Fruit fly (Drosophila melanogaster): ENCODE measurements around the gene CG4281.
A peak's percentile ranks its signal among the peaks of the same experiment; 100 is the strongest.

CG4281 gene

DNA sequence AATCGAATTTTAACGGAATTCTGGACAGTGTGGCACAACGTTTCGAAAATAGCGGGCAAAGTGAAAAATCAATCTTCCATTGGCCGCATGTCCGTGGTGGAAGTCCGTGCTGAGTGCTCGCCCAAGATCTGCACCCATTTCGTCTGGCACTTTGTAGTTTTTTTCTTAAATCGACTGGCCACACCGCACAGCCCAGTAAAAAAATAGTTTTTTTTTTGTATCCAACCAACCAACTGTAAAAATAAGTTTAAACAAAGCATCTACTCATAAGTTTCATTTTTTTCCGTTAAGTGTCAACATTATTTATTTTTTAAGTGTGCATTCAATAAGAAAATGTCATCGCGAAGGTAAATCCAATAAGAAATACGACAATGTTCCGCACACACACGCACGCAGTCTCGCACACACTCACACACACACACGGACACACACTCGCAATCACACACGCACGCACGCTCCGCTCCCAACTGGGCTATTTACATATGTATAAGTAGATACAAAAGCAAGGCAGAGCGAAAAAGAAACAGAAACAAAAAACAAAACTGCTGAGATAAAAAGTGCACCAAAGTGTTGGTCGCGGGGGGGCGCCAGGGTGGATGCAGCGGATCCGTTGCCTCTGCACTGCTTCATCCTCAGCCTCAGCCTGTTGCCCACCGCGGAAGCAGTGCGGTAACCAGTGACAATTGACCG, 29.3 kb upstream of the CG4281 start, which contains the start of gene csw (continued):
- TF ChIP-seq CG9817 (tag; optimal IDR thresholded peaks at IDR 0.05) (peak; percentile 22), gfzf (GFP tag; optimal IDR thresholded peaks at IDR 0.05) (peak; percentile 98), dan (GFP tag; IDR thresholded peaks at IDR 0.05) (no peak), ase (GFP tag; IDR thresholded peaks at IDR 0.05) (no peak), CG5953 (GFP tag; IDR thresholded peaks at IDR 0.05) (no peak), CG16813 (GFP tag; IDR thresholded peaks at IDR 0.05; ENCODE audit: partially characterized antibody) (no peak), dpn (GFP tag; optimal IDR thresholded peaks at IDR 0.05) (peak; percentile 59 to 62), gt (GFP tag; IDR thresholded peaks at IDR 0.05) (no peak), nau (GFP tag; optimal IDR thresholded peaks at IDR 0.05) (no peak), Dll (GFP tag; IDR thresholded peaks at IDR 0.05; ENCODE audit: partially characterized antibody) (no peak), MESR4 (GFP tag; optimal IDR thresholded peaks at IDR 0.05) (peak; percentile 91), CG1602 (GFP tag; optimal IDR thresholded peaks at IDR 0.05) (no peak), Six4 (GFP tag; optimal IDR thresholded peaks at IDR 0.05) (no peak), disco-r (GFP tag; optimal IDR thresholded peaks at IDR 0.05) (peak; percentile 32), fd64A (GFP tag; optimal IDR thresholded peaks at IDR 0.05) (no peak), Oli (tag; optimal IDR thresholded peaks at IDR 0.05) (no peak), Dip2 (GFP tag; IDR thresholded peaks at IDR 0.05) (no peak), CG32772 (GFP tag; IDR thresholded peaks at IDR 0.05) (peak; percentile 82), Doc3 (GFP tag; IDR thresholded peaks at IDR 0.05; ENCODE audit: partially characterized antibody) (no peak), al (GFP tag; IDR thresholded peaks at IDR 0.05) (no peak), CG17361 (GFP tag; IDR thresholded peaks at IDR 0.05) (peak; percentile 31; the same call in 1 of the 3 replicates), inv (GFP tag; IDR thresholded peaks at IDR 0.05; ENCODE audit: partially characterized antibody) (0 out of 2 replicates have a peak, but pooled peaks have one; percentile 16), pzg (GFP tag; optimal IDR thresholded peaks at IDR 0.05) (peak; percentile 96), CG32532 (GFP tag; IDR thresholded peaks at IDR 0.05) (no peak), Xrp1 (GFP tag; IDR thresholded peaks at IDR 0.05) (peak; percentile 14; the same call in 1 of the 2 replicates), CG8290 (GFP tag; optimal IDR thresholded peaks at IDR 0.05) (peak; percentile 38), CG8290 (tag; optimal IDR thresholded peaks at IDR 0.05) (peak in 1 of 2 experiments; percentile 78), CG15601 (tag; optimal IDR thresholded peaks at IDR 0.05) (peak; percentile 40), CG31388 (GFP tag; optimal IDR thresholded peaks at IDR 0.05) (no peak), Nf-YA (GFP tag; IDR thresholded peaks at IDR 0.05) (no peak), CG18011 (GFP tag; optimal IDR thresholded peaks at IDR 0.05) (peak; percentile 95), Bgb (GFP tag; IDR thresholded peaks at IDR 0.05; ENCODE audit: partially characterized antibody) (peak; percentile 63; the same call in 1 of the 2 replicates), gcm2 (GFP tag; optimal IDR thresholded peaks at IDR 0.05) (no peak), CG7963 (GFP tag; IDR thresholded peaks at IDR 0.05; ENCODE audit: partially characterized antibody) (no peak), cad (GFP tag; optimal IDR thresholded peaks at IDR 0.05) (no peak), tup (GFP tag; optimal IDR thresholded peaks at IDR 0.05) (no peak), H15 (GFP tag; IDR thresholded peaks at IDR 0.05) (no peak), mam (GFP tag; optimal IDR thresholded peaks at IDR 0.05) (peak; percentile 59), pan (optimal IDR thresholded peaks at IDR 0.05) (no peak), pan (GFP tag; optimal IDR thresholded peaks at IDR 0.05 in 1 of 2, IDR thresholded peaks at IDR 0.05 in 1 of 2) (no peak), Poxn (GFP tag; IDR thresholded peaks at IDR 0.05) (no peak), BEAF-32 (GFP tag; optimal IDR thresholded peaks at IDR 0.05) (peak; percentile 55), CG31365 (tag; optimal IDR thresholded peaks at IDR 0.05) (peak; percentile 91), chm (GFP tag; IDR thresholded peaks at IDR 0.05) (no peak), sd (tag; optimal IDR thresholded peaks at IDR 0.05) (peak; percentile 35), NFAT (GFP tag; IDR thresholded peaks at IDR 0.05) (0 out of 2 replicates have a peak, but pooled peaks have one; percentile 14), CG12299 (tag; optimal IDR thresholded peaks at IDR 0.05) (no peak), ranshi (GFP tag; IDR thresholded peaks at IDR 0.05) (no peak), CG6765 (GFP tag; optimal IDR thresholded peaks at IDR 0.05) (no peak), CG4424 (GFP tag; optimal IDR thresholded peaks at IDR 0.05) (peak; percentile 3)
